Fruit fly (Drosophila melanogaster) whole organism, embryonic: ENCODE results near the gene sky.

Source experiments
- Atf6 ChIP-seq: fragments of 200-800 bp; sonication (Bioruptor generic); IDR thresholded peaks from 2 replicates; pipeline ENCODE4 v1.3.6; 2022; ENCODE audit warnings: missing biosample characterization, missing genetic modification characterization
- CG10366 ChIP-seq: fragments of 200-800 bp; sonication (Bioruptor generic); IDR thresholded peaks from 2 replicates; pipeline ENCODE4 v1.3.6; 2022; ENCODE audit warnings: missing biosample characterization, missing genetic modification characterization
- CG13123 ChIP-seq: fragments of 200-800 bp; sonication (Bioruptor generic); optimal IDR thresholded peaks from 2 replicates; lab custom pipeline; 2016; ENCODE audit warnings: missing biosample characterization, missing genetic modification characterization
- CG13894 ChIP-seq: fragments of 200-800 bp; sonication (Bioruptor generic); optimal IDR thresholded peaks from 3 replicates; lab custom pipeline; 2018; ENCODE audit warnings: missing biosample characterization, mild to moderate bottlenecking, missing genetic modification characterization, moderate library complexity
- CG14965 ChIP-seq: fragments of 200-800 bp; sonication (Bioruptor generic); optimal IDR thresholded peaks from 2 replicates; lab custom pipeline; 2016; ENCODE audit warnings: missing biosample characterization, missing genetic modification characterization, borderline replicate concordance
- CG15696 ChIP-seq: fragments of 200-800 bp; sonication (Bioruptor generic); optimal IDR thresholded peaks from 2 replicates; lab custom pipeline; 2019; ENCODE audit warnings: missing biosample characterization, mild to moderate bottlenecking, missing genetic modification characterization, moderate library complexity
- CG1602 ChIP-seq: fragments of 200-800 bp; sonication (Bioruptor generic); optimal IDR thresholded peaks from 3 replicates; lab custom pipeline; 2016; ENCODE audit warnings: missing biosample characterization, missing genetic modification characterization
- CG16863 ChIP-seq: fragments of 200-800 bp; sonication (Bioruptor generic); optimal IDR thresholded peaks from 3 replicates; lab custom pipeline; 2016; ENCODE audit warnings: missing biosample characterization, missing genetic modification characterization
- CG17328 ChIP-seq: fragments of 200-800 bp; sonication (Bioruptor generic); IDR thresholded peaks from 2 replicates; pipeline ENCODE4 v1.3.6; 2022; ENCODE audit warnings: missing biosample characterization, missing genetic modification characterization
- CG17359 ChIP-seq: fragments of 200-800 bp; sonication (Bioruptor generic); optimal IDR thresholded peaks from 3 replicates; lab custom pipeline; 2018; ENCODE audit warnings: missing biosample characterization, mild to moderate bottlenecking, missing genetic modification characterization, moderate library complexity
- CG30403 ChIP-seq: fragments of 200-800 bp; sonication (Bioruptor generic); optimal IDR thresholded peaks from 3 replicates; lab custom pipeline; 2016; ENCODE audit warnings: missing biosample characterization, missing genetic modification characterization
- CG32532 ChIP-seq: fragments of 200-800 bp; sonication (Bioruptor generic); IDR thresholded peaks from 2 replicates; pipeline ENCODE4 v1.3.6; 2022; ENCODE audit warnings: missing biosample characterization, missing genetic modification characterization
- CG6813 ChIP-seq: fragments of 200-800 bp; sonication (Bioruptor generic); optimal IDR thresholded peaks from 2 replicates; lab custom pipeline; 2017; ENCODE audit warnings: missing biosample characterization, missing genetic modification characterization, mild to moderate bottlenecking, moderate library complexity, missing genetic modification reagents
- CG7271 ChIP-seq: fragments of 200-800 bp; sonication (Bioruptor generic); optimal IDR thresholded peaks from 2 replicates; lab custom pipeline; 2018; ENCODE audit warnings: missing biosample characterization, mild to moderate bottlenecking, missing genetic modification characterization, moderate library complexity
- CG9876 ChIP-seq: fragments of 200-800 bp; sonication (Bioruptor generic); optimal IDR thresholded peaks from 2 replicates; lab custom pipeline; 2016; ENCODE audit warnings: missing biosample characterization, missing genetic modification characterization
- Dip3 ChIP-seq: fragments of 200-800 bp; sonication (Bioruptor generic); optimal IDR thresholded peaks from 3 replicates; lab custom pipeline; 2016; ENCODE audit warnings: missing biosample characterization, missing genetic modification characterization
- Dp ChIP-seq: fragments of 200-800 bp; sonication (Bioruptor generic); optimal IDR thresholded peaks from 2 replicates; lab custom pipeline; 2018; ENCODE audit warnings: missing biosample characterization, mild to moderate bottlenecking, missing genetic modification characterization, moderate library complexity
- Ets97D ChIP-seq: fragments of 200-800 bp; sonication (Bioruptor generic); optimal IDR thresholded peaks from 3 replicates; lab custom pipeline; 2016; ENCODE audit warnings: missing biosample characterization, missing genetic modification characterization
- Fer2 ChIP-seq: fragments of 200-800 bp; sonication (Bioruptor generic); optimal IDR thresholded peaks from 2 replicates; lab custom pipeline; 2018; ENCODE audit warnings: missing biosample characterization, mild to moderate bottlenecking, missing genetic modification characterization, moderate library complexity
- Fer3 ChIP-seq: fragments of 200-800 bp; sonication (Bioruptor generic); optimal IDR thresholded peaks from 2 replicates; lab custom pipeline; 2018; ENCODE audit warnings: missing biosample characterization, mild to moderate bottlenecking, missing genetic modification characterization, moderate library complexity
- Gug ChIP-seq: fragments of 200-800 bp; sonication (Bioruptor generic); IDR thresholded peaks from 4 replicates; pipeline ENCODE4 v1.3.6; 2022; ENCODE audit warnings: missing biosample characterization, missing genetic modification characterization
- H15 ChIP-seq: fragments of 200-800 bp; sonication (Bioruptor generic); IDR thresholded peaks from 3 replicates; pipeline ENCODE4 v1.3.6; 2022; ENCODE audit warnings: missing biosample characterization, missing genetic modification characterization
- HmgZ ChIP-seq: fragments of 200-800 bp; sonication (Bioruptor generic); optimal IDR thresholded peaks from 2 replicates; lab custom pipeline; 2018; ENCODE audit warnings: missing biosample characterization, mild to moderate bottlenecking, missing genetic modification characterization
- Hmr ChIP-seq: fragments of 200-800 bp; sonication (Bioruptor generic); optimal IDR thresholded peaks from 3 replicates; lab custom pipeline; 2017; ENCODE audit warnings: mild to moderate bottlenecking, missing biosample characterization, missing genetic modification reagents, missing genetic modification characterization
- Hr51 ChIP-seq, 2 experiments: fragments of 200-800 bp; sonication (Bioruptor generic); optimal IDR thresholded peaks; 2 replicates in 1 of 2; 3 replicates in 1 of 2; lab custom pipeline; 2016 to 2018; ENCODE audit warnings: missing biosample characterization in 2 of 2, missing genetic modification characterization in 2 of 2, mild to moderate bottlenecking in 1 of 2, moderate library complexity in 1 of 2
- Lpt ChIP-seq: fragments of >200 bp; optimal IDR thresholded peaks from 2 replicates; lab custom pipeline; 2018; ENCODE audit warnings: missing biosample characterization, missing genetic modification characterization
- Med ChIP-seq: fragments of 200-800 bp; sonication (Bioruptor generic); peaks from one replicate; lab custom pipeline; 2016; ENCODE audit warnings: missing biosample characterization, missing genetic modification characterization, mild to moderate bottlenecking, inconsistent platforms, moderate library complexity
- NFAT ChIP-seq: fragments of 200-800 bp; sonication (Bioruptor generic); IDR thresholded peaks from 2 replicates; pipeline ENCODE4 v1.3.6; 2022; ENCODE audit warnings: missing biosample characterization, missing genetic modification characterization
- Rfx ChIP-seq: fragments of 200-800 bp; sonication (Bioruptor generic); IDR thresholded peaks from 2 replicates; pipeline ENCODE4 v1.3.6; 2022; ENCODE audit warnings: missing biosample characterization, missing genetic modification characterization
- Scr ChIP-seq: fragments of 200-800 bp; sonication (Bioruptor generic); IDR thresholded peaks from 2 replicates; pipeline ENCODE4 v1.3.6; 2022; ENCODE audit warnings: missing biosample characterization, missing genetic modification characterization; ENCODE audit not compliant: partially characterized antibody
- Sry-β ChIP-seq: fragments of 200-800 bp; sonication (Bioruptor generic); optimal IDR thresholded peaks from 2 replicates; lab custom pipeline; 2018; ENCODE audit warnings: missing biosample characterization, mild to moderate bottlenecking, missing genetic modification characterization, moderate library complexity
- Ssrp ChIP-seq: fragments of 200-800 bp; sonication (Bioruptor generic); optimal IDR thresholded peaks from 2 replicates; lab custom pipeline; 2018; ENCODE audit warnings: missing biosample characterization, mild to moderate bottlenecking, missing genetic modification characterization, moderate library complexity
- az2 ChIP-seq: fragments of 200-800 bp; sonication (Bioruptor generic); optimal IDR thresholded peaks from 3 replicates; lab custom pipeline; 2016; ENCODE audit warnings: missing biosample characterization, missing genetic modification characterization
- bsh ChIP-seq, 2 experiments: fragments of 200-800 bp; sonication (Bioruptor generic); optimal IDR thresholded peaks; 2 replicates each; lab custom pipeline; 2017 to 2018; ENCODE audit warnings: mild to moderate bottlenecking in 2 of 2, missing biosample characterization in 2 of 2, missing genetic modification characterization in 2 of 2, moderate library complexity in 1 of 2
- btn ChIP-seq: fragments of 200-800 bp; sonication (Bioruptor generic); optimal IDR thresholded peaks from 2 replicates; lab custom pipeline; 2016; ENCODE audit warnings: missing biosample characterization, missing genetic modification characterization
- chn ChIP-seq: fragments of 200-800 bp; sonication (Bioruptor generic); optimal IDR thresholded peaks from 2 replicates; lab custom pipeline; 2016; ENCODE audit warnings: missing biosample characterization, missing genetic modification characterization
- danr ChIP-seq: fragments of 200-800 bp; sonication (Bioruptor generic); IDR thresholded peaks from 2 replicates; pipeline ENCODE4 v1.3.6; 2022; ENCODE audit warnings: missing biosample characterization, missing genetic modification characterization
- dmrt99B ChIP-seq: fragments of 200-800 bp; sonication (Bioruptor generic); optimal IDR thresholded peaks from 2 replicates; lab custom pipeline; 2018; ENCODE audit warnings: missing biosample characterization, mild to moderate bottlenecking, missing genetic modification characterization, moderate library complexity
- ewg ChIP-seq: fragments of 200-800 bp; sonication (Bioruptor generic); optimal IDR thresholded peaks from 3 replicates; lab custom pipeline; 2017; ENCODE audit warnings: mild to moderate bottlenecking, missing biosample characterization, missing genetic modification reagents, missing genetic modification characterization
- eyg ChIP-seq: fragments of 200-800 bp; sonication (Bioruptor generic); optimal IDR thresholded peaks from 3 replicates; lab custom pipeline; 2016; ENCODE audit warnings: missing biosample characterization, missing genetic modification characterization
- gcm ChIP-seq: fragments of 200-800 bp; sonication (Bioruptor generic); optimal IDR thresholded peaks from 2 replicates; lab custom pipeline; 2019; ENCODE audit warnings: missing biosample characterization, mild to moderate bottlenecking, missing genetic modification characterization, moderate library complexity
- mirr ChIP-seq: fragments of 200-800 bp; sonication (Bioruptor generic); optimal IDR thresholded peaks from 3 replicates; lab custom pipeline; 2018; ENCODE audit warnings: missing biosample characterization, mild to moderate bottlenecking, missing genetic modification characterization
- org-1 ChIP-seq: fragments of 200-800 bp; sonication (Bioruptor generic); optimal IDR thresholded peaks from 2 replicates; lab custom pipeline; 2017; ENCODE audit warnings: missing biosample characterization, missing genetic modification characterization
- otp ChIP-seq: fragments of 200-800 bp; sonication (Bioruptor generic); IDR thresholded peaks from 3 replicates; pipeline ENCODE4, ENCODE4 v1.3.6; 2022; ENCODE audit warnings: missing biosample characterization, missing genetic modification characterization
- p53 ChIP-seq: fragments of 200-800 bp; sonication (Bioruptor generic); optimal IDR thresholded peaks from 2 replicates; lab custom pipeline; 2016; ENCODE audit warnings: missing biosample characterization, missing genetic modification characterization
- pfk ChIP-seq: fragments of 200-800 bp; sonication (Bioruptor generic); optimal IDR thresholded peaks from 2 replicates; lab custom pipeline; 2018; ENCODE audit warnings: missing biosample characterization, mild to moderate bottlenecking, missing genetic modification characterization, moderate library complexity
- pita ChIP-seq: fragments of 200-800 bp; sonication (Bioruptor generic); optimal IDR thresholded peaks from 2 replicates; lab custom pipeline; 2017; ENCODE audit warnings: missing biosample characterization, mild to moderate bottlenecking, missing genetic modification characterization
- prd ChIP-seq, 3 experiments: fragments of >200 bp in 2 of 3; fragments of 200-800 bp in 1 of 3; sonication (Bioruptor generic) in 1 of 3; optimal IDR thresholded peaks in 2 of 3; IDR thresholded peaks in 1 of 3; 2 replicates in 2 of 3; 3 replicates in 1 of 3; pipeline versions ENCODE4 v1.3.6 to Lab custom; 2017 to 2022; ENCODE audit warnings: missing biosample characterization in 1 of 3, missing genetic modification characterization in 1 of 3
- ranshi ChIP-seq: fragments of 200-800 bp; sonication (Bioruptor generic); IDR thresholded peaks from 2 replicates; pipeline ENCODE4 v1.3.6; 2022; ENCODE audit warnings: missing biosample characterization, missing genetic modification characterization
- sens ChIP-seq: fragments of 200-800 bp; sonication (Bioruptor generic); peaks from one replicate; lab custom pipeline; 2016; ENCODE audit warnings: missing biosample characterization, missing genetic modification characterization

The sky gene

DNA sequence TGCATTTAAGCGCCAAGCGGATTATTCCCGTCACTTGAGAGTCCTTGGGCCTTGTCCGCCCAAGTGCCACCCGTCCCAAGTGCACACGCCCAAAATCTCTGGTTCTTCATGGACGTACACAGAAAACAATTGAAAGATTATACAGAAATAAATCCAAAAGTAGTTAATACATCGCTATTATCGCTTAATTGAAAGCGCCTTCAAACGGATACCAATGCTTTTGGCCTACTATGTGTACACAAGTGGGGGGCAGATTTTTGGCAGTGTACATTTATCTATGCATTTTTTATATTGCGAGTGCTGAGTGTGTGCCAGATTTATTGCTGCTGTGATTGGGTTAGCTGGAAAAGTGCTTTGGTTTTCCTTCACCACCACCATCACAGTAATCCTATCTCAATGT lies 29.9 kb upstream of the sky start (continued):
- no peak for TF ChIP-seq btn (GFP tag; lab: Kevin White, UChicago)
- peak; percentile 86 for TF ChIP-seq Med
- TF ChIP-seq CG13894 (tag; lab: Kevin White, UChicago) = no peak
- TF ChIP-seq CG1602 (GFP tag; lab: Kevin White, UChicago) = peak; percentile 13
- no peak for TF ChIP-seq H15 (GFP tag; lab: Robert Waterston, UW)
- TF ChIP-seq CG32532 (GFP tag; lab: Robert Waterston, UW) = no peak
- TF ChIP-seq Dp (GFP tag; lab: Kevin White, UChicago) = no peak
- no peak for TF ChIP-seq Ssrp (tag; lab: Kevin White, UChicago)
- no peak for TF ChIP-seq CG14965
- TF ChIP-seq az2 (GFP tag; lab: Kevin White, UChicago) = peak; percentile 18
- peak; percentile 12; the same call in 1 of the 2 replicates for TF ChIP-seq CG17328 (GFP tag; lab: Robert Waterston, UW)
- TF ChIP-seq Scr (GFP tag; lab: Robert Waterston, UW) = no peak
- no peak for TF ChIP-seq pita (GFP tag; lab: Kevin White, UChicago)
- peak; percentile 16 for TF ChIP-seq ewg
- peak; percentile 29; the same call in 1 of the 2 replicates for TF ChIP-seq ranshi (GFP tag; lab: Robert Waterston, UW)
- peak; percentile 38 for TF ChIP-seq dmrt99B
- no peak for TF ChIP-seq Rfx (GFP tag; lab: Robert Waterston, UW)
- no peak for TF ChIP-seq Lpt (GFP tag; lab: Kevin White, UChicago)
- TF ChIP-seq Dip3 (GFP tag; lab: Kevin White, UChicago) = no peak
- no peak for TF ChIP-seq mirr
- TF ChIP-seq CG7271 = no peak
- peak; percentile 31; the same call in 1 of the 2 replicates for TF ChIP-seq CG10366
- TF ChIP-seq Atf6 = 0 out of 2 replicates have a peak, but pooled peaks have one; percentile 17
- TF ChIP-seq otp (GFP tag; lab: Robert Waterston, UW) = peak; percentile 48; the same call in 1 of the 3 replicates
- TF ChIP-seq HmgZ (tag; lab: Kevin White, UChicago) = no peak
- TF ChIP-seq Fer3 = no peak
- peak in 1 of 2 experiments; percentile 39 for TF ChIP-seq bsh (GFP tag; optimal IDR thresholded peaks at IDR 0.05; lab: Kevin White, UChicago)
- peak; percentile 13 for TF ChIP-seq CG16863 (GFP tag; lab: Kevin White, UChicago)
- peak; percentile 81 for TF ChIP-seq sens
- TF ChIP-seq org-1 (GFP tag; lab: Kevin White, UChicago) = peak; percentile 6
- peak; percentile 14 for TF ChIP-seq CG17359
- TF ChIP-seq Hmr (GFP tag; lab: Kevin White, UChicago) = peak; percentile 6
- no peak for TF ChIP-seq gcm
- peak in 1 of 2 experiments; percentile 21 for TF ChIP-seq Hr51 (GFP tag; optimal IDR thresholded peaks at IDR 0.05; lab: Kevin White, UChicago)
- no peak for TF ChIP-seq CG13123 (GFP tag; lab: Kevin White, UChicago)
- TF ChIP-seq pfk (GFP tag; lab: Kevin White, UChicago) = no peak
- no peak for TF ChIP-seq CG9876 (GFP tag; lab: Kevin White, UChicago)
- TF ChIP-seq Fer2 (tag; lab: Kevin White, UChicago) = no peak
- no peak for TF ChIP-seq prd (optimal IDR thresholded peaks at IDR 0.05; lab: Kevin White, UChicago)
- TF ChIP-seq prd (GFP tag; IDR thresholded peaks at IDR 0.05; lab: Robert Waterston, UW) = peak; percentile 39; the same call in 1 of the 3 replicates
- TF ChIP-seq CG6813 (GFP tag; lab: Kevin White, UChicago) = no peak
- peak; percentile 27 for TF ChIP-seq CG30403 (GFP tag; lab: Kevin White, UChicago)
- TF ChIP-seq NFAT (GFP tag; lab: Robert Waterston, UW) = no peak
- peak; percentile 3; the same call in 1 of the 4 replicates for TF ChIP-seq Gug (GFP tag; lab: Robert Waterston, UW)
- TF ChIP-seq chn (GFP tag; lab: Kevin White, UChicago) = no peak
- no peak for TF ChIP-seq Sry-β (GFP tag; lab: Kevin White, UChicago)
- TF ChIP-seq eyg (GFP tag; lab: Kevin White, UChicago) = no peak
- no peak for TF ChIP-seq CG15696
- TF ChIP-seq Ets97D (GFP tag; lab: Kevin White, UChicago) = no peak
- TF ChIP-seq p53 (GFP tag; lab: Kevin White, UChicago) = no peak
- no peak for TF ChIP-seq danr (GFP tag; lab: Robert Waterston, UW)
